Fruit fly (Drosophila melanogaster) whole organism, embryonic: ENCODE results near the gene mRpL32.

Source experiments
- ATbp ChIP-seq: fragments of 200-800 bp; sonication (Bioruptor generic); optimal IDR thresholded peaks from 2 replicates; lab custom pipeline; 2017; ENCODE audit warnings: missing biosample characterization, mild to moderate bottlenecking, missing genetic modification characterization, missing genetic modification reagents
- Abd-B ChIP-seq: fragments of 200-800 bp; sonication (Bioruptor generic); optimal IDR thresholded peaks from 2 replicates; lab custom pipeline; 2018; ENCODE audit warnings: missing biosample characterization, mild to moderate bottlenecking, missing genetic modification characterization, moderate library complexity
- Bdp1 ChIP-seq: fragments of 200-800 bp; sonication (Bioruptor generic); optimal IDR thresholded peaks from 3 replicates; lab custom pipeline; 2016; ENCODE audit warnings: missing biosample characterization, missing genetic modification characterization
- CG10543 ChIP-seq: fragments of 200-800 bp; sonication (Bioruptor generic); optimal IDR thresholded peaks from 3 replicates; lab custom pipeline; 2017; ENCODE audit warnings: missing biosample characterization, mild to moderate bottlenecking, missing genetic modification characterization, moderate library complexity
- CG11247 ChIP-seq: fragments of 200-800 bp; sonication (Bioruptor generic); IDR thresholded peaks from 2 replicates; pipeline ENCODE4 v1.3.6; 2022; ENCODE audit warnings: missing biosample characterization, missing genetic modification characterization
- CG1233 ChIP-seq: fragments of 200-800 bp; sonication (Bioruptor generic); optimal IDR thresholded peaks from 4 replicates; lab custom pipeline; 2018; ENCODE audit warnings: missing biosample characterization, mild to moderate bottlenecking, missing genetic modification characterization
- CG13123 ChIP-seq: fragments of 200-800 bp; sonication (Bioruptor generic); optimal IDR thresholded peaks from 2 replicates; lab custom pipeline; 2016; ENCODE audit warnings: missing biosample characterization, missing genetic modification characterization
- CG14667 ChIP-seq: fragments of 200-800 bp; sonication (Bioruptor generic); IDR thresholded peaks from 2 replicates; pipeline ENCODE4 v1.3.6; 2022; ENCODE audit warnings: missing biosample characterization, missing genetic modification characterization
- CG15011 ChIP-seq: fragments of 200-800 bp; sonication (Bioruptor generic); optimal IDR thresholded peaks from 3 replicates; lab custom pipeline; 2018; ENCODE audit warnings: missing biosample characterization, mild to moderate bottlenecking, missing genetic modification characterization
- CG18011 ChIP-seq: fragments of 200-800 bp; sonication (Bioruptor generic); optimal IDR thresholded peaks from 2 replicates; lab custom pipeline; 2017; ENCODE audit warnings: missing biosample characterization, missing genetic modification characterization, mild to moderate bottlenecking, moderate library complexity, missing genotype
- CG2678 ChIP-seq: fragments of 200-800 bp; sonication (Bioruptor generic); optimal IDR thresholded peaks from 3 replicates; lab custom pipeline; 2019; ENCODE audit warnings: missing biosample characterization, mild to moderate bottlenecking, missing genetic modification characterization, moderate library complexity
- CG3065 ChIP-seq: fragments of 200-800 bp; sonication (Bioruptor generic); optimal IDR thresholded peaks from 2 replicates; lab custom pipeline; 2016; ENCODE audit warnings: missing biosample characterization, missing genetic modification characterization
- CG31388 ChIP-seq: fragments of 200-800 bp; sonication (Bioruptor generic); optimal IDR thresholded peaks from 2 replicates; lab custom pipeline; 2016; ENCODE audit warnings: missing biosample characterization, missing genetic modification characterization
- CG3163 ChIP-seq: fragments of 200-800 bp; sonication (Bioruptor generic); optimal IDR thresholded peaks from 3 replicates; lab custom pipeline; 2016; ENCODE audit warnings: missing biosample characterization, missing genetic modification characterization
- CG6813 ChIP-seq: fragments of 200-800 bp; sonication (Bioruptor generic); optimal IDR thresholded peaks from 2 replicates; lab custom pipeline; 2017; ENCODE audit warnings: missing biosample characterization, missing genetic modification characterization, mild to moderate bottlenecking, moderate library complexity, missing genetic modification reagents
- CG7271 ChIP-seq: fragments of 200-800 bp; sonication (Bioruptor generic); optimal IDR thresholded peaks from 2 replicates; lab custom pipeline; 2018; ENCODE audit warnings: missing biosample characterization, mild to moderate bottlenecking, missing genetic modification characterization, moderate library complexity
- CG7556 ChIP-seq: fragments of 200-800 bp; sonication (Bioruptor generic); optimal IDR thresholded peaks from 2 replicates; lab custom pipeline; 2017; ENCODE audit warnings: missing biosample characterization, mild to moderate bottlenecking, missing genetic modification characterization
- CG8281 ChIP-seq: fragments of 200-800 bp; sonication (Bioruptor generic); optimal IDR thresholded peaks from 2 replicates; lab custom pipeline; 2018; ENCODE audit warnings: missing biosample characterization, mild to moderate bottlenecking, missing genetic modification characterization, moderate library complexity
- CG8924 ChIP-seq: fragments of 200-800 bp; optimal IDR thresholded peaks from 3 replicates; lab custom pipeline; 2019; ENCODE audit warnings: missing biosample characterization, mild to moderate bottlenecking, missing genetic modification characterization, moderate library complexity
- CG9876 ChIP-seq: fragments of 200-800 bp; sonication (Bioruptor generic); optimal IDR thresholded peaks from 2 replicates; lab custom pipeline; 2016; ENCODE audit warnings: missing biosample characterization, missing genetic modification characterization
- CoRest ChIP-seq: fragments of 200-800 bp; sonication (Bioruptor generic); optimal IDR thresholded peaks from 3 replicates; lab custom pipeline; 2018; ENCODE audit warnings: missing biosample characterization, mild to moderate bottlenecking, missing genetic modification characterization, moderate library complexity
- Dip3 ChIP-seq: fragments of 200-800 bp; sonication (Bioruptor generic); optimal IDR thresholded peaks from 3 replicates; lab custom pipeline; 2016; ENCODE audit warnings: missing biosample characterization, missing genetic modification characterization
- Dp ChIP-seq: fragments of 200-800 bp; sonication (Bioruptor generic); optimal IDR thresholded peaks from 2 replicates; lab custom pipeline; 2018; ENCODE audit warnings: missing biosample characterization, mild to moderate bottlenecking, missing genetic modification characterization, moderate library complexity
- Ets65A ChIP-seq: fragments of 200-800 bp; sonication (Bioruptor generic); peaks from one replicate; lab custom pipeline; 2016; ENCODE audit warnings: missing biosample characterization, missing genetic modification characterization
- H15 ChIP-seq: fragments of 200-800 bp; sonication (Bioruptor generic); IDR thresholded peaks from 3 replicates; pipeline ENCODE4 v1.3.6; 2022; ENCODE audit warnings: missing biosample characterization, missing genetic modification characterization
- Hand ChIP-seq: fragments of 200-800 bp; sonication (Bioruptor generic); optimal IDR thresholded peaks from 2 replicates; lab custom pipeline; 2017; ENCODE audit warnings: mild to moderate bottlenecking, missing biosample characterization, missing genetic modification reagents, missing genetic modification characterization
- Hey ChIP-seq: fragments of 200-800 bp; sonication (Bioruptor generic); optimal IDR thresholded peaks from 3 replicates; lab custom pipeline; 2018; ENCODE audit warnings: missing biosample characterization, mild to moderate bottlenecking, missing genetic modification characterization
- Hr3 ChIP-seq: fragments of 200-800 bp; sonication (Bioruptor generic); optimal IDR thresholded peaks from 3 replicates; lab custom pipeline; 2016; ENCODE audit warnings: missing biosample characterization, missing genetic modification characterization
- Jarid2 ChIP-seq: fragments of 200-800 bp; sonication (Bioruptor generic); optimal IDR thresholded peaks from 3 replicates; lab custom pipeline; 2017; ENCODE audit warnings: mild to moderate bottlenecking, missing biosample characterization, missing genetic modification reagents, missing genetic modification characterization
- NC2β ChIP-seq: fragments of 200-800 bp; sonication (Bioruptor generic); optimal IDR thresholded peaks from 2 replicates; lab custom pipeline; 2016; ENCODE audit warnings: missing biosample characterization, missing genetic modification characterization
- Oaz ChIP-seq: fragments of 200-800 bp; sonication (Bioruptor generic); IDR thresholded peaks from 2 replicates; pipeline ENCODE4 v1.3.6; 2022; ENCODE audit warnings: missing biosample characterization, missing genetic modification characterization
- Sox100B ChIP-seq: fragments of 200-800 bp; sonication (Bioruptor generic); optimal IDR thresholded peaks from 3 replicates; lab custom pipeline; 2018; ENCODE audit warnings: missing biosample characterization, mild to moderate bottlenecking, missing genetic modification characterization
- Sry-β ChIP-seq: fragments of 200-800 bp; sonication (Bioruptor generic); optimal IDR thresholded peaks from 2 replicates; lab custom pipeline; 2018; ENCODE audit warnings: missing biosample characterization, mild to moderate bottlenecking, missing genetic modification characterization, moderate library complexity
- bab2 ChIP-seq: fragments of 200-800 bp; sonication (Bioruptor generic); optimal IDR thresholded peaks from 2 replicates; lab custom pipeline; 2016; ENCODE audit warnings: missing biosample characterization, missing genetic modification characterization
- chinmo ChIP-seq: fragments of 200-800 bp; sonication (Bioruptor generic); IDR thresholded peaks from 4 replicates; pipeline ENCODE4 v1.3.6; 2022; ENCODE audit warnings: missing biosample characterization, missing genetic modification characterization; ENCODE audit not compliant: partially characterized antibody
- dati ChIP-seq: fragments of 200-800 bp; sonication (Bioruptor generic); IDR thresholded peaks from 2 replicates; pipeline ENCODE4 v1.3.6; 2022; ENCODE audit warnings: missing biosample characterization, missing genetic modification characterization
- fu2 ChIP-seq: fragments of 200-800 bp; sonication (Bioruptor generic); optimal IDR thresholded peaks from 2 replicates; lab custom pipeline; 2016; ENCODE audit warnings: missing biosample characterization, missing genetic modification characterization
- nerfin-2 ChIP-seq: fragments of 200-800 bp; sonication (Bioruptor generic); IDR thresholded peaks from 2 replicates; pipeline ENCODE4 v1.3.6; 2022; ENCODE audit warnings: missing biosample characterization, missing genetic modification characterization; ENCODE audit not compliant: partially characterized antibody
- nmo ChIP-seq: fragments of 200-800 bp; sonication (Bioruptor generic); optimal IDR thresholded peaks from 2 replicates; lab custom pipeline; 2018; ENCODE audit warnings: missing biosample characterization, mild to moderate bottlenecking, missing genetic modification characterization, moderate library complexity
- onecut ChIP-seq: fragments of 200-800 bp; sonication (Bioruptor generic); IDR thresholded peaks from 2 replicates; pipeline ENCODE4 v1.3.6; 2022; ENCODE audit warnings: missing biosample characterization, missing genetic modification characterization
- pnt ChIP-seq: fragments of 200-800 bp; sonication (Bioruptor generic); optimal IDR thresholded peaks from 3 replicates; lab custom pipeline; 2016; ENCODE audit warnings: missing biosample characterization, missing genetic modification characterization
- pros ChIP-seq: fragments of 200-800 bp; sonication (Bioruptor generic); optimal IDR thresholded peaks from 3 replicates; lab custom pipeline; 2019; ENCODE audit warnings: missing biosample characterization, mild to moderate bottlenecking, missing genetic modification characterization, moderate library complexity
- sd ChIP-seq: fragments of 200-800 bp; sonication (Bioruptor generic); optimal IDR thresholded peaks from 3 replicates; lab custom pipeline; 2018; ENCODE audit warnings: missing biosample characterization, mild to moderate bottlenecking, missing genetic modification characterization, moderate library complexity
- twi ChIP-seq: fragments of 200-800 bp; optimal IDR thresholded peaks from 2 replicates; lab custom pipeline; 2019; ENCODE audit warnings: missing biosample characterization, mild to moderate bottlenecking, missing genetic modification characterization, moderate library complexity
- unpg ChIP-seq: fragments of 200-800 bp; sonication (Bioruptor generic); optimal IDR thresholded peaks from 3 replicates; lab custom pipeline; 2018; ENCODE audit warnings: missing biosample characterization, mild to moderate bottlenecking, missing genetic modification characterization, moderate library complexity
- vfl ChIP-seq: fragments of 200-800 bp; sonication (Bioruptor generic); optimal IDR thresholded peaks from 2 replicates; lab custom pipeline; 2016; ENCODE audit warnings: missing biosample characterization, missing genetic modification characterization
- wor ChIP-seq: fragments of 200-800 bp; sonication (Bioruptor generic); IDR thresholded peaks from 2 replicates; pipeline ENCODE4 v1.3.6; 2022; ENCODE audit warnings: missing biosample characterization, missing genetic modification characterization
- zfh2 ChIP-seq: fragments of 200-800 bp; sonication (Bioruptor generic); optimal IDR thresholded peaks from 2 replicates; lab custom pipeline; 2016; ENCODE audit warnings: missing biosample characterization, missing genetic modification characterization

Gene mRpL32

dm6 chr3R:31252093-31252962 lies at the start of gene mRpL32, which contains the start of gene qless (continued):
- TF ChIP-seq Abd-B (GFP tag; lab: Kevin White, UChicago) (no peak), CG31388 (peak; percentile 79), Bdp1 (peak; percentile 26), Hand (GFP tag; lab: Kevin White, UChicago) (no peak), vfl (GFP tag; lab: Kevin White, UChicago) (peak; percentile 36), Dp (GFP tag; lab: Kevin White, UChicago) (peak; percentile 50), NC2β (GFP tag; lab: Kevin White, UChicago) (peak; percentile 25), CG6813 (GFP tag; lab: Kevin White, UChicago) (no peak), CG13123 (GFP tag; lab: Kevin White, UChicago) (no peak), sd (tag; lab: Kevin White, UChicago) (no peak), pros (GFP tag; lab: Kevin White, UChicago) (no peak), dati (peak; percentile 70), nerfin-2 (GFP tag; lab: Robert Waterston, UW) (0 out of 2 replicates have a peak, but pooled peaks have one; percentile 13), bab2 (GFP tag; lab: Kevin White, UChicago) (peak; percentile 71), Ets65A (GFP tag; lab: Kevin White, UChicago) (peak; percentile 95), CG10543 (GFP tag; lab: Kevin White, UChicago) (no peak), CG7556 (GFP tag; lab: Kevin White, UChicago) (no peak), H15 (peak; percentile 80), CG3065 (GFP tag; lab: Kevin White, UChicago) (no peak), Sox100B (peak; percentile 46), CoRest (tag; lab: Kevin White, UChicago) (peak; percentile 20), CG9876 (GFP tag; lab: Kevin White, UChicago) (peak; percentile 4), Dip3 (GFP tag; lab: Kevin White, UChicago) (peak; percentile 19), Oaz (GFP tag; lab: Robert Waterston, UW) (no peak), CG18011 (GFP tag; lab: Kevin White, UChicago) (peak; percentile 29), CG8281 (tag; lab: Kevin White, UChicago) (no peak), CG3163 (no peak), CG11247 (peak; percentile 82), CG7271 (tag; lab: Kevin White, UChicago) (no peak), Jarid2 (GFP tag; lab: Kevin White, UChicago) (no peak), wor (GFP tag; lab: Robert Waterston, UW) (no peak), CG14667 (GFP tag; lab: Robert Waterston, UW) (peak; percentile 22; the same call in 1 of the 2 replicates), Hey (tag; lab: Kevin White, UChicago) (no peak), zfh2 (GFP tag; lab: Kevin White, UChicago) (peak; percentile 69), pnt (GFP tag; lab: Kevin White, UChicago) (peak; percentile 39), nmo (GFP tag; lab: Kevin White, UChicago) (peak; percentile 71), unpg (GFP tag; lab: Kevin White, UChicago) (peak; percentile 53), CG15011 (GFP tag; lab: Kevin White, UChicago) (no peak), CG2678 (no peak), CG8924 (tag; lab: Kevin White, UChicago) (peak; percentile 40), twi (tag; lab: Kevin White, UChicago) (no peak), CG1233 (GFP tag; lab: Kevin White, UChicago) (no peak), onecut (GFP tag; lab: Robert Waterston, UW) (peak; percentile 15; the same call in 1 of the 2 replicates), fu2 (peak; percentile 59), chinmo (peak; percentile 52; the same call in 1 of the 4 replicates), Hr3 (GFP tag; lab: Kevin White, UChicago) (no peak), ATbp (no peak), Sry-β (GFP tag; lab: Kevin White, UChicago) (peak; percentile 21)
